Worm (Caenorhabditis elegans) whole organism, L1 larva: Measurements from ENCODE around the gene Y110A2AL.2.
"Not testable (repeated sequence)": the region's sequence is repeated elsewhere in the genome, so short reads cannot be mapped to it uniquely, and the experiment has no call there.

ENCODE experiments used
- C04F5.9 ChIP-seq: sonication (generic microtip); optimal IDR thresholded peaks from 2 replicates; lab custom pipeline; 2016; ENCODE audit warnings: missing genetic modification characterization, missing compliant biosample characterization
- C16A3.4 ChIP-seq: fragments of 150-350 bp; optimal IDR thresholded peaks from 2 replicates; lab custom pipeline; 2014; ENCODE audit warnings: missing biosample characterization, missing genetic modification characterization
- C34B4.2 ChIP-seq: sonication (generic microtip); optimal IDR thresholded peaks from 2 replicates; lab custom pipeline; 2017; ENCODE audit warnings: mild to moderate bottlenecking, missing genetic modification characterization, missing compliant biosample characterization
- aha-1 ChIP-seq: fragments of 150-350 bp; optimal IDR thresholded peaks from 2 replicates; lab custom pipeline; 2014; ENCODE audit warnings: missing biosample characterization, missing genetic modification characterization
- alr-1 ChIP-seq: fragments of 200-800 bp; sonication (Bioruptor generic); optimal IDR thresholded peaks from 2 replicates; lab custom pipeline; 2018; ENCODE audit warnings: borderline replicate concordance, mild to moderate bottlenecking, missing genetic modification characterization, missing compliant biosample characterization
- blmp-1 ChIP-seq: fragments of 150-350 bp; optimal IDR thresholded peaks from 2 replicates; lab custom pipeline; 2014; ENCODE audit warnings: missing biosample characterization, missing genetic modification characterization
- ceh-63 ChIP-seq: fragments of 200-800 bp; sonication (Bioruptor generic); optimal IDR thresholded peaks from 2 replicates; lab custom pipeline; 2018; ENCODE audit warnings: mild to moderate bottlenecking, missing genetic modification characterization, missing compliant biosample characterization
- ceh-82 ChIP-seq, 3 experiments: fragments of 150-350 bp in 1 of 3; sonication (generic microtip) in 2 of 3; optimal IDR thresholded peaks; 2 replicates each; lab custom pipeline; 2014 to 2017; ENCODE audit warnings: missing biosample characterization in 3 of 3, missing genetic modification characterization in 3 of 3
- ceh-90 ChIP-seq: sonication (generic microtip); optimal IDR thresholded peaks from 2 replicates; lab custom pipeline; 2016; ENCODE audit warnings: missing genetic modification characterization, missing compliant biosample characterization
- ces-1 ChIP-seq: fragments of 150-350 bp; optimal IDR thresholded peaks from 2 replicates; lab custom pipeline; 2014; ENCODE audit warnings: missing biosample characterization, missing genetic modification reagents, missing genetic modification characterization
- dsc-1 ChIP-seq: sonication (generic microtip); optimal IDR thresholded peaks from 2 replicates; lab custom pipeline; 2016; ENCODE audit warnings: mild to moderate bottlenecking, missing genetic modification characterization, missing compliant biosample characterization
- efl-1 ChIP-seq, 4 experiments: fragments of 150-350 bp; optimal IDR thresholded peaks in 3 of 4; peaks in 1 of 4; 1 replicate in 1 of 4; 2 replicates in 3 of 4; lab custom pipeline; 2014; ENCODE audit warnings: missing biosample characterization in 2 of 4, missing genetic modification characterization in 2 of 4, missing genetic modification reagents in 2 of 4
- egl-13 ChIP-seq: sonication (generic microtip); optimal IDR thresholded peaks from 2 replicates; lab custom pipeline; 2016; ENCODE audit warnings: missing genotype, missing genetic modification reagents, missing genetic modification characterization, missing compliant biosample characterization
- egl-27 ChIP-seq, 2 experiments: fragments of 150-350 bp in 1 of 2; sonication (generic microtip); optimal IDR thresholded peaks; 3 replicates each; lab custom pipeline; 2017 to 2018; ENCODE audit warnings: missing biosample characterization in 2 of 2, missing genetic modification characterization in 2 of 2, missing genetic modification reagents in 2 of 2
- elt-2 ChIP-seq: sonication (generic microtip); optimal IDR thresholded peaks from 2 replicates; lab custom pipeline; 2016; ENCODE audit warnings: missing genetic modification characterization, mild to moderate bottlenecking, inconsistent platforms, missing compliant biosample characterization, missing genetic modification reagents
- ets-5 ChIP-seq: fragments of 200-800 bp; sonication (Bioruptor generic); IDR thresholded peaks from 2 replicates; pipeline ENCODE4 v1.3.6; 2022; ENCODE audit warnings: missing genetic modification characterization, missing compliant biosample characterization
- fkh-4 ChIP-seq: sonication (generic microtip); optimal IDR thresholded peaks from 2 replicates; lab custom pipeline; 2016; ENCODE audit warnings: missing compliant biosample characterization, missing genetic modification characterization, borderline replicate concordance
- grh-1 ChIP-seq: fragments of 200-800 bp; sonication (Bioruptor generic); IDR thresholded peaks from 2 replicates; pipeline ENCODE4 v1.3.6; 2022; ENCODE audit warnings: missing genetic modification reagents, missing genetic modification characterization, missing compliant biosample characterization
- irx-1 ChIP-seq: sonication (generic microtip); optimal IDR thresholded peaks from 2 replicates; lab custom pipeline; 2016; ENCODE audit warnings: missing genetic modification characterization, missing compliant biosample characterization
- isw-1 ChIP-seq: fragments of 200-800 bp; sonication (Bioruptor generic); IDR thresholded peaks from 2 replicates; pipeline ENCODE4 v1.3.6; 2022; ENCODE audit warnings: missing genetic modification characterization, missing compliant biosample characterization
- lin-35 ChIP-seq, 2 experiments: fragments of 150-350 bp; optimal IDR thresholded peaks; 2 replicates each; lab custom pipeline; 2014; ENCODE audit warnings: missing biosample characterization in 2 of 2, missing genetic modification characterization in 2 of 2, missing genetic modification reagents in 2 of 2
- lir-3 ChIP-seq: sonication (generic microtip); optimal IDR thresholded peaks from 2 replicates; lab custom pipeline; 2016; ENCODE audit warnings: mild to moderate bottlenecking, missing genetic modification characterization, moderate library complexity, missing compliant biosample characterization; ENCODE audit not compliant: poor library complexity
- mab-9 ChIP-seq: fragments of 200-800 bp; sonication (Bioruptor generic); IDR thresholded peaks from 2 replicates; pipeline ENCODE4 v1.3.6; 2022; ENCODE audit warnings: missing genetic modification reagents, missing genetic modification characterization, missing compliant biosample characterization
- mef-2 ChIP-seq: fragments of 150-350 bp; optimal IDR thresholded peaks from 2 replicates; lab custom pipeline; 2014; ENCODE audit warnings: missing biosample characterization, missing genetic modification characterization
- nhr-11 ChIP-seq: fragments of 150-350 bp; optimal IDR thresholded peaks from 2 replicates; lab custom pipeline; 2014; ENCODE audit warnings: missing biosample characterization, missing genetic modification characterization
- nhr-77 ChIP-seq: fragments of 150-350 bp; optimal IDR thresholded peaks from 2 replicates; lab custom pipeline; 2014; ENCODE audit warnings: missing biosample characterization, missing genetic modification characterization
- nhr-84 ChIP-seq: sonication (generic microtip); optimal IDR thresholded peaks from 2 replicates; lab custom pipeline; 2017; ENCODE audit warnings: missing biosample characterization, missing genetic modification characterization
- nhr-85 ChIP-seq: sonication (generic microtip); peaks from one replicate; lab custom pipeline; 2016; ENCODE audit warnings: missing genetic modification characterization, inconsistent platforms, missing compliant biosample characterization
- nhr-90 ChIP-seq: sonication (generic microtip); optimal IDR thresholded peaks from 2 replicates; lab custom pipeline; 2016; ENCODE audit warnings: mild to moderate bottlenecking, missing genetic modification characterization, missing compliant biosample characterization; ENCODE audit not compliant: poor library complexity
- pag-3 ChIP-seq: sonication (generic microtip); optimal IDR thresholded peaks from 2 replicates; lab custom pipeline; 2017; ENCODE audit warnings: missing genetic modification characterization, mild to moderate bottlenecking, missing compliant biosample characterization, antibody characterized with exemption, borderline replicate concordance; ENCODE audit not compliant: insufficient read depth
- pax-3 ChIP-seq: fragments of 200-800 bp; sonication (Bioruptor generic); optimal IDR thresholded peaks from 2 replicates; lab custom pipeline; 2018; ENCODE audit warnings: mild to moderate bottlenecking, missing genetic modification characterization, moderate library complexity, missing compliant biosample characterization
- rnt-1 ChIP-seq: sonication (generic microtip); optimal IDR thresholded peaks from 2 replicates; lab custom pipeline; 2016; ENCODE audit warnings: mild to moderate bottlenecking, missing genetic modification characterization, moderate library complexity, missing compliant biosample characterization
- skn-1 ChIP-seq: fragments of 150-350 bp; optimal IDR thresholded peaks from 2 replicates; lab custom pipeline; 2014; ENCODE audit warnings: missing biosample characterization, missing genetic modification characterization
- sptf-1 ChIP-seq: fragments of 150-350 bp; optimal IDR thresholded peaks from 2 replicates; lab custom pipeline; 2014; ENCODE audit warnings: missing biosample characterization, missing genetic modification characterization
- sup-37 ChIP-seq: fragments of 200-800 bp; sonication (Bioruptor generic); optimal IDR thresholded peaks from 2 replicates; lab custom pipeline; 2018; ENCODE audit warnings: mild to moderate bottlenecking, missing genetic modification characterization, missing compliant biosample characterization
- unc-62 ChIP-seq: fragments of 150-350 bp; optimal IDR thresholded peaks from 2 replicates; lab custom pipeline; 2014; ENCODE audit warnings: missing biosample characterization, missing genetic modification reagents, missing genetic modification characterization
- unc-98 ChIP-seq: fragments of 200-800 bp; sonication (Bioruptor generic); IDR thresholded peaks from 2 replicates; pipeline ENCODE4 v1.3.6; 2022; ENCODE audit warnings: missing genetic modification characterization, missing compliant biosample characterization

The Y110A2AL.2 gene

DNA sequence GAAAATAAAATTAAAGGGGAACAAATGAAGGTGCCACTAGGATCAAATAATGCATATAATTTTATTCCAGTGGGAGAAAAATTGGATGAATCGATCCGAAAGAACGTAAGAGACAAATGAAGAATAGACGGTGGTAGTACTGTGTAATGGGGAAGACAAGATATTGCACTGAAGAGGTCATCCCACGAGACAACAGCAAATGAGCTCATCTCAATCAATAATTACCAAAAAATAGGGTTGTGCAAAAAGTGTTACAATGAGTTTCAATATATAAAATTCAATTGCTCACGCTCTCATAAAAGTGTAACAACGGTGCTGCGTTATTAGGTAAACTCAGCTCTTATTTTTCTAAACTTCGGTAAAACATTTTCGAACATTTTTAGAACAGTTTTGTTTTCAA lies 30.9 kb upstream of the Y110A2AL.2 start, which contains the start of gene K12H6.7:
TSS of gene K12H6.7 (minus strand) at position 101 of the 400 bp plus-strand sequence.
- TF ChIP-seq C16A3.4 (tag; lab: Kevin White, UChicago) = no peak
- no peak for TF ChIP-seq rnt-1 (tag; lab: Kevin White, UChicago)
- no peak for TF ChIP-seq nhr-77
- TF ChIP-seq isw-1 (GFP tag; lab: Robert Waterston, UW) = no peak
- no peak for TF ChIP-seq unc-62 (GFP tag; lab: Kevin White, UChicago)
- no peak for TF ChIP-seq ceh-63 (GFP tag; lab: Kevin White, UChicago)
- TF ChIP-seq sup-37 (GFP tag; lab: Kevin White, UChicago) = no peak
- TF ChIP-seq unc-98 (GFP tag; lab: Robert Waterston, UW) = no peak

DNA sequence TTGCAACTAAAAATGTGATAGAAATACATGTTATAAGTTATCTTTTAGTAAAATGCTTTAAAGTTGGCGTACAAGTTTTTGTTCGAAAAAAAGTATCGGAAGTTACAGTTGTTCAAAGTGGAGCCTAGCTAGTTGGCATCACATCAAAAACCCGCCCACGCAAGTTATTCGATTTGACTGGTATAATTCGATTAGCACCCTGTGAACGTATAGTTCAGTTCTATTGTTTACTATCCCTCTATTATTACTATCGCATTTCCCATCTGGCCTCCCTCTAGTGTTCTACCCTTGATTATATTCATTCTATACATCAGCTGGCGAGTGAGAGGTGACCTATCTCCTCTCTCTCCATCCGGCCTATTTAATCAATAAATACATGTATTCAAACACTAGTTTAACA lies 28.8 kb upstream of the Y110A2AL.2 start, which contains the start of gene Y110A2AL.4:
TSS of gene Y110A2AL.4 (plus strand) at position 301 of the 400 bp plus-strand sequence.
- not testable (repeated sequence) for TF ChIP-seq nhr-84; ceh-82 (tag; optimal IDR thresholded peaks at IDR 0.05; lab: Kevin White, UChicago); pag-3 (tag; lab: Kevin White, UChicago)

ce11 chrII:2841529-2841928 lies 26.3 kb upstream of the Y110A2AL.2 start, which contains the start of gene Y110A2AL.6:
Gene Y110A2AL.6 (minus strand): TSS chrII:2841629.
- TF ChIP-seq mef-2 (tag; lab: Kevin White, UChicago) (no peak), dsc-1 (tag; lab: Kevin White, UChicago) (no peak), mab-9 (GFP tag; lab: Robert Waterston, UW) (no peak), C04F5.9 (tag; lab: Kevin White, UChicago) (no peak), elt-2 (no peak), ces-1 (GFP tag; lab: Kevin White, UChicago) (no peak), blmp-1 (tag; lab: Kevin White, UChicago) (no peak), efl-1 (optimal IDR thresholded peaks at IDR 0.05; lab: Kevin White, UChicago) (no peak), efl-1 (GFP tag; optimal IDR thresholded peaks at IDR 0.05 in 1 of 2; lab: Kevin White, UChicago) (no peak), skn-1 (no peak), egl-27 (tag; optimal IDR thresholded peaks at IDR 0.05; lab: Kevin White, UChicago) (no peak), nhr-77 (no peak), lir-3 (no peak), alr-1 (no peak), grh-1 (no peak), lin-35 (GFP tag; optimal IDR thresholded peaks at IDR 0.05; lab: Kevin White, UChicago) (no peak), ets-5 (GFP tag; lab: Robert Waterston, UW) (no peak), nhr-11 (tag; lab: Kevin White, UChicago) (no peak)
- TF ChIP-seq, all 84 proteins: peak for 0

DNA sequence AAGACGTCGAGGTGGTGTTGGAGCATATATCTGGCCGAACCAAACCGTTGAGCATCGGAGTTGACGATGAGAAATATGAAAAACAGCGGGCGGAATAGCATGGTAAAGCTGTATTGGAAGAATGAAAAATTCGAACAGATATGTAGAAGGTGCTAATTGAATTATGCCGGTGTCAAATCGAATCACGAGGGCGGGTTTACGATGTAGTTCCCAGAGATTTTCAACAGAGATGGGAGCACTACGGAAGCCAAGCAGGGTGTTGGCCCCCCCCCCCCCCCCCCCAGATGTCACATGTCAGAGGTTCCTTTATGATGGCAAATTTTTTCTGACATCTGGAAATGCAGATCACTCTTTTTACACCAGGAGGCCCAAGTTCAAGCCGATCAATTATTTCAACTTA lies 24.7 kb upstream of the Y110A2AL.2 start, which contains the start of gene Y110A2AL.7:
TSS of gene Y110A2AL.7 (minus strand) at position 101 of the 400 bp plus-strand sequence.
- TF ChIP-seq unc-98 (GFP tag; lab: Robert Waterston, UW) (no peak), sptf-1 (no peak), nhr-85 (tag; lab: Kevin White, UChicago) (no peak), egl-27 (tag; optimal IDR thresholded peaks at IDR 0.05; lab: Kevin White, UChicago) (no peak), nhr-90 (tag; lab: Kevin White, UChicago) (no peak), dsc-1 (tag; lab: Kevin White, UChicago) (no peak), ceh-90 (no peak), irx-1 (no peak), aha-1 (tag; lab: Kevin White, UChicago) (no peak), rnt-1 (tag; lab: Kevin White, UChicago) (no peak), pax-3 (tag; lab: Kevin White, UChicago) (no peak), alr-1 (no peak), blmp-1 (tag; lab: Kevin White, UChicago) (no peak), fkh-4 (tag; lab: Kevin White, UChicago) (no peak), egl-13 (tag; lab: Kevin White, UChicago) (no peak), C34B4.2 (no peak)
